Worm (Caenorhabditis elegans) whole organism, late embryonic: Measurements from ENCODE around the gene W09C2.10.

Source experiments
- ceh-31 ChIP-seq: sonication (generic microtip); optimal IDR thresholded peaks from 2 replicates; lab custom pipeline; 2016; ENCODE audit warnings: missing genetic modification characterization, missing compliant biosample characterization
- pqm-1 ChIP-seq: sonication (generic microtip); optimal IDR thresholded peaks from 2 replicates; lab custom pipeline; 2016; ENCODE audit warnings: missing genetic modification characterization, missing compliant biosample characterization

DNA sequence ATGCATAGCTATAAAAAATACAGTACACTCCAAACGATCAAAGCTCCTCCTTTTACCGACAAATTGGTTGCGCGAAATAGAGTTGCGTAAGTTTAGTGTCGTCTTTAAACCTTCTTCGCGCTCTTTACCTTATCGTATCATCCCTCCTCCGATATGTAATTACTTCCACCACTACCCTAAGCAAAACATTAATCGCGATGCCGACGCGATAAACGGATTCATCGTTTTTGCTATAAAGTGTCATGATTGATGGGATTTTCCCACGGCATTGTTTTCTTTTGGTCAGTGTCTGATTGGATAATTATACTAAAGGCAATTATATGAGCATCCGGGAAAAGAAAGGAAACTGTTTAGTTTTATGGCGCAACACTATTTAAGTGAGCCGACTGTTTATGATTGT, 6.0 kb downstream of the W09C2.10 start:
- TF ChIP-seq ceh-31 (tag; lab: Kevin White, UChicago) (no peak), pqm-1 (tag; lab: Kevin White, UChicago) (no peak)
